Worm (Caenorhabditis elegans) whole organism, L1 larva: ENCODE data around the gene T27E4.7.

ENCODE experiments used
- aly-2 ChIP-seq: fragments of 150-350 bp; optimal IDR thresholded peaks from 2 replicates; lab custom pipeline; 2014; ENCODE audit warnings: missing biosample characterization, missing genetic modification characterization
- dpl-1 ChIP-seq, 3 experiments: fragments of 150-350 bp in 2 of 3; sonication (generic microtip) in 1 of 3; optimal IDR thresholded peaks; 2 replicates each; lab custom pipeline; 2014 to 2017; ENCODE audit warnings: missing biosample characterization in 3 of 3, missing genetic modification characterization in 3 of 3, missing genetic modification reagents in 3 of 3
- efl-3 ChIP-seq: fragments of 200-800 bp; sonication (Bioruptor generic); optimal IDR thresholded peaks from 2 replicates; lab custom pipeline; 2018; ENCODE audit warnings: mild to moderate bottlenecking, missing genetic modification characterization, missing compliant biosample characterization
- lsy-2 ChIP-seq, 2 experiments: fragments of 150-350 bp; optimal IDR thresholded peaks; 2 replicates each; lab custom pipeline; 2014; ENCODE audit warnings: missing biosample characterization in 2 of 2, missing genetic modification characterization in 2 of 2
- nhr-11 ChIP-seq: fragments of 150-350 bp; optimal IDR thresholded peaks from 2 replicates; lab custom pipeline; 2014; ENCODE audit warnings: missing biosample characterization, missing genetic modification characterization
- rnt-1 ChIP-seq: sonication (generic microtip); optimal IDR thresholded peaks from 2 replicates; lab custom pipeline; 2016; ENCODE audit warnings: mild to moderate bottlenecking, missing genetic modification characterization, moderate library complexity, missing compliant biosample characterization
- snpc-4 ChIP-seq: fragments of 150-350 bp; optimal IDR thresholded peaks from 2 replicates; lab custom pipeline; 2014; ENCODE audit warnings: missing biosample characterization, missing genetic modification characterization
- unc-62 ChIP-seq: fragments of 150-350 bp; optimal IDR thresholded peaks from 2 replicates; lab custom pipeline; 2014; ENCODE audit warnings: missing biosample characterization, missing genetic modification reagents, missing genetic modification characterization
- ztf-11 ChIP-seq, 2 experiments: sonication (generic microtip); optimal IDR thresholded peaks; 2 replicates each; lab custom pipeline; 2016 to 2017; ENCODE audit warnings: missing genetic modification characterization in 2 of 2, missing biosample characterization in 1 of 2, missing compliant biosample characterization in 1 of 2

ce11 chrV:9069680-9070079 is 6.4 kb downstream of the T27E4.7 start, which contains the start of gene T27E4.5:
- TF ChIP-seq ztf-11 (tag; optimal IDR thresholded peaks at IDR 0.05; lab: Kevin White, UChicago): no peak
- TF ChIP-seq snpc-4 (tag; lab: Kevin White, UChicago): no peak
- TF ChIP-seq unc-62 (GFP tag; lab: Kevin White, UChicago): no peak
- TF ChIP-seq rnt-1 (tag; lab: Kevin White, UChicago): no peak
- TF ChIP-seq lsy-2 (tag; optimal IDR thresholded peaks at IDR 0.05; lab: Kevin White, UChicago): no peak
- no peak for TF ChIP-seq aly-2
- no peak for TF ChIP-seq nhr-11 (tag; lab: Kevin White, UChicago)
- no peak for TF ChIP-seq efl-3 (GFP tag; lab: Kevin White, UChicago)
- no peak for TF ChIP-seq dpl-1 (GFP tag; optimal IDR thresholded peaks at IDR 0.05; lab: Kevin White, UChicago)
